Worm (Caenorhabditis elegans) whole organism, L2 larva: ENCODE results near the gene tyr-1.

Experiments
- R02D3.7 ChIP-seq: fragments of 150-350 bp; optimal IDR thresholded peaks from 2 replicates; lab custom pipeline; 2014; ENCODE audit warnings: missing biosample characterization, missing genetic modification characterization
- crh-2 ChIP-seq: sonication (generic microtip); optimal IDR thresholded peaks from 2 replicates; lab custom pipeline; 2017; ENCODE audit warnings: missing biosample characterization, missing genetic modification characterization
- lin-39 ChIP-seq: fragments of 150-350 bp; optimal IDR thresholded peaks from 2 replicates; lab custom pipeline; 2014; ENCODE audit warnings: missing biosample characterization, missing genetic modification reagents, missing genetic modification characterization
- nhr-11 ChIP-seq: fragments of 150-350 bp; optimal IDR thresholded peaks from 2 replicates; lab custom pipeline; 2014; ENCODE audit warnings: missing biosample characterization, missing genetic modification characterization
- nhr-12 ChIP-seq: fragments of 150-350 bp; optimal IDR thresholded peaks from 2 replicates; lab custom pipeline; 2014; ENCODE audit warnings: missing biosample characterization, missing genetic modification characterization
- nhr-129 ChIP-seq: fragments of 150-350 bp; optimal IDR thresholded peaks from 2 replicates; lab custom pipeline; 2014; ENCODE audit warnings: missing biosample characterization, missing genetic modification characterization
- nhr-237 ChIP-seq: fragments of 150-350 bp; optimal IDR thresholded peaks from 2 replicates; lab custom pipeline; 2014; ENCODE audit warnings: missing biosample characterization, missing genetic modification characterization
- unc-39 ChIP-seq: fragments of 150-350 bp; optimal IDR thresholded peaks from 2 replicates; lab custom pipeline; 2014; ENCODE audit warnings: missing biosample characterization, missing genetic modification characterization
- ztf-11 ChIP-seq: sonication (generic microtip); optimal IDR thresholded peaks from 2 replicates; lab custom pipeline; 2017; ENCODE audit warnings: missing biosample characterization, missing genetic modification characterization

DNA sequence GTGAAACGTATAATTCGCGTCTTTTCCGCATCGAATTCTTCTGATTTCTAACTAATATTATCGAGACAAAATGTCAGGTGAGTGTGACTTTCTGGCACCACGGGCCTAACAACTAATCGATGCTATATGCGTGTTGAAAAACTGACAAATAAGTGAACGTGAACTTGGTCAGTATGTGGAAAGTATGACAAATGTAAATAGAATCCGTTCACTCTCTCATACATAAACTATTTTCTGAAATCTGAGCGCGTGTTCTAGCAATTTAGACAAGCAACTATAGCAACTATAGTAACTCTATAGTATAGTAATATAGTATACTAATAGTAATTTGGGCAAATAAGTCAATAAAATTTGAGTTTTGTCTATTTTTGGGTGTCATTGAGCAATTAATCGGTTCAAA is 18.8 kb downstream of the tyr-1 start:
- no peak for TF ChIP-seq lin-39 (tag; lab: Kevin White, UChicago)
- no peak for TF ChIP-seq nhr-237 (tag; lab: Kevin White, UChicago)
- TF ChIP-seq ztf-11: no peak
- TF ChIP-seq nhr-129: no peak
- TF ChIP-seq R02D3.7 (tag; lab: Kevin White, UChicago): no peak
- TF ChIP-seq nhr-11 (tag; lab: Kevin White, UChicago): no peak
- TF ChIP-seq unc-39 (tag; lab: Kevin White, UChicago): no peak
- TF ChIP-seq crh-2 (tag; lab: Kevin White, UChicago): no peak
- no peak for TF ChIP-seq nhr-12 (tag; lab: Kevin White, UChicago)
